Fruit fly (Drosophila melanogaster): ENCODE measurements around the gene hoip.
A peak's percentile ranks its signal among the peaks of the same experiment; 100 is the strongest.

Gene hoip

DNA sequence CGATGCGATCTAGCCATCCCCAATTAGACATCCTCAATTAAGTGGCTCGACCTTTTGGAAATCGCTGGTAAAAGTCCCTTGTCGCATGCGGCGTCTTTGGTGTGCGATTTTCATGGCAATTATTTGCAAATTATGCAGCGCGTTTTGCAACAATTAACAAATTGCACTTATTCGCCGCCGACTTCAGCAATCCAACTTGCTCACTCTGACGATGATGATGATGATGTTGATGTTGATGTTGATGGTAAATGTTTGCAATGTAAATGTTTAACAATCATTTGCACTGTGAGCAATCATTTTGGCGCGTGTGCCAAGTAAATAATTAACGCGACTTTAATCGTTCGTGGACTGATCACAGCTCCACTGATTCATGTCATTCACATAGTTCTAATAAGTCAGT, 34.5 kb downstream of the hoip start (continued):
- TF ChIP-seq esg (GFP tag; conservative IDR thresholded peaks at IDR 0.05) (no peak), Ets65A (GFP tag) (peak; percentile 59), BEAF-32 (GFP tag; optimal IDR thresholded peaks at IDR 0.05) (no peak), CG12236 (GFP tag; optimal IDR thresholded peaks at IDR 0.05) (no peak), CG8359 (GFP tag; optimal IDR thresholded peaks at IDR 0.05; ENCODE audit: borderline replicate concordance) (no peak), phol (tag; optimal IDR thresholded peaks at IDR 0.05) (no peak)

DNA sequence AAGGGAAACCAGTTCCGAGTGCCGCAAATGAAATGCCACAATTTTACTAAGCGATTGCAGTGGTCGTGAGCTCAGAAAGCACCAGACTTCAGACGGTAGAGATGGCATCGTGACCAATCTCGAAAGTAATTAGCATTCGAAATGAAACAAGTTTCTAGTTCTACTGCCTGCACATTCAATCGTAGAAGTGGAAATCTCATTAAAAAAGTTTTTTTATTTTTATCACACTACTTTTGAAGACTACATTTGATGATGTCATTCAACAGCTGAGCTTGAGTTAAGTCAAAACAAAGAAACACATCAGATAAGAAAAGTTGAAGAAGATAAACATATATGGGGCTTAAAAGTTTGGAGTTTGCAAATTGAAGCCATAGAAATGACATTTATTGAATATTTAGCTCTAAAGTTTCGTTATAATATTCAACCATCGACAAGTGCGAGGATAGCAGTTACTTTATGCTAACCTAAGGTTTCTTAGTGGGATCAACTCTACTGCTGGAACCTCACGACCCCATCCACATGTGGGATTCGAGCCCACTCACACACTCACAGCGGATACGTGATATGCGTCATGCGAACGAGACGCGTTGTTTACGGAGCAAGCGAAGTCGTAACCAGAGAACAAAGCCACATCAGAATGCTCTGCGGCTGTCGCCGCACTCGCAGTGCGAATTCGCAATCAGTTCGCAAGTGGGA, 36.6 kb downstream of the hoip start, which contains the start of gene CG13117:
Gene CG13117, plus strand, starts transcription at position 646 of the 696 bp plus-strand sequence.
- TF ChIP-seq wdn (GFP tag; IDR thresholded peaks at IDR 0.05) (no peak), sens-2 (GFP tag; IDR thresholded peaks at IDR 0.05) (no peak), corto (GFP tag; optimal IDR thresholded peaks at IDR 0.05) (no peak), CG15696 (tag; optimal IDR thresholded peaks at IDR 0.05) (no peak), Nf-YA (GFP tag; IDR thresholded peaks at IDR 0.05) (no peak), CG18619 (GFP tag; optimal IDR thresholded peaks at IDR 0.05) (no peak), NFAT (GFP tag; IDR thresholded peaks at IDR 0.05) (no peak), sqz (GFP tag; optimal IDR thresholded peaks at IDR 0.05) (no peak), Sox100B (GFP tag; optimal IDR thresholded peaks at IDR 0.05) (no peak), Dek (tag; optimal IDR thresholded peaks at IDR 0.05) (no peak), pho (GFP tag; optimal IDR thresholded peaks at IDR 0.05) (no peak), Gsc (GFP tag; IDR thresholded peaks at IDR 0.05) (no peak), Sry-δ (GFP tag; optimal IDR thresholded peaks at IDR 0.05) (peak; percentile 7), Optix (GFP tag; IDR thresholded peaks at IDR 0.05) (no peak), CG11504 (tag; optimal IDR thresholded peaks at IDR 0.05) (no peak), slp2 (GFP tag; optimal IDR thresholded peaks at IDR 0.05) (no peak), sna (GFP tag; IDR thresholded peaks at IDR 0.05; ENCODE audit: partially characterized antibody) (0 out of 2 replicates have a peak, but pooled peaks have one; percentile 1), D19A (tag; optimal IDR thresholded peaks at IDR 0.05) (no peak), ranshi (GFP tag; IDR thresholded peaks at IDR 0.05) (no peak), CG4360 (GFP tag; IDR thresholded peaks at IDR 0.05) (no peak), fd64A (GFP tag; optimal IDR thresholded peaks at IDR 0.05) (no peak), Dll (GFP tag; IDR thresholded peaks at IDR 0.05; ENCODE audit: partially characterized antibody) (peak; percentile 37; the same call in 2 of the 4 replicates), CG3407 (GFP tag; optimal IDR thresholded peaks at IDR 0.05) (no peak), CG32532 (GFP tag; IDR thresholded peaks at IDR 0.05) (no peak), CG15011 (GFP tag; optimal IDR thresholded peaks at IDR 0.05) (no peak), CG1792 (GFP tag; optimal IDR thresholded peaks at IDR 0.05) (no peak), CG16779 (GFP tag; IDR thresholded peaks at IDR 0.05) (no peak), CG10274 (GFP tag; optimal IDR thresholded peaks at IDR 0.05) (no peak), zen2 (GFP tag; IDR thresholded peaks at IDR 0.05; ENCODE audit: partially characterized antibody) (no peak), CG11723 (GFP tag; optimal IDR thresholded peaks at IDR 0.05) (no peak), lab (GFP tag; optimal IDR thresholded peaks at IDR 0.05) (no peak), C15 (GFP tag; IDR thresholded peaks at IDR 0.05) (no peak), CG10321 (GFP tag; IDR thresholded peaks at IDR 0.05) (0 out of 2 replicates have a peak, but pooled peaks have one; percentile 16), Atf3 (GFP tag; optimal IDR thresholded peaks at IDR 0.05) (no peak), unc-4 (GFP tag; IDR thresholded peaks at IDR 0.05; ENCODE audit: partially characterized antibody) (0 out of 2 replicates have a peak, but pooled peaks have one; percentile 18), mld (GFP tag; IDR thresholded peaks at IDR 0.05; ENCODE audit: partially characterized antibody) (no peak), Poxn (GFP tag; IDR thresholded peaks at IDR 0.05) (no peak), CG11247 (GFP tag; IDR thresholded peaks at IDR 0.05) (no peak), row (GFP tag; IDR thresholded peaks at IDR 0.05) (peak; percentile 40; the same call in 2 of the 3 replicates), CG6254 (GFP tag; optimal IDR thresholded peaks at IDR 0.05) (no peak), twi (tag; optimal IDR thresholded peaks at IDR 0.05) (no peak), BEAF-32 (GFP tag; optimal IDR thresholded peaks at IDR 0.05) (peak; percentile 32), Jarid2 (GFP tag; optimal IDR thresholded peaks at IDR 0.05) (no peak)

Data from whole organism, embryonic.